Fruit fly (Drosophila melanogaster) whole organism, wandering third instar larva: ENCODE data around the gene CG15458.
A peak's percentile ranks its signal among the peaks of the same experiment; 100 is the strongest.

Source experiments
- Hr78 ChIP-seq: fragments of >200 bp; optimal IDR thresholded peaks from 2 replicates; lab custom pipeline; 2017; ENCODE audit warnings: missing biosample characterization, missing genetic modification characterization
- dsf ChIP-seq: sonication (Bioruptor generic); optimal IDR thresholded peaks from 2 replicates; lab custom pipeline; 2016; ENCODE audit warnings: missing biosample characterization, missing genetic modification characterization, borderline replicate concordance
- h ChIP-seq: fragments of 200-800 bp; sonication (Bioruptor generic); optimal IDR thresholded peaks from 3 replicates; lab custom pipeline; 2016; ENCODE audit warnings: missing biosample characterization, mild to moderate bottlenecking, missing genetic modification characterization
- pan ChIP-seq: fragments of >200 bp; optimal IDR thresholded peaks from 2 replicates; lab custom pipeline; 2017
- sage ChIP-seq: fragments of 200-800 bp; sonication (Bioruptor generic); optimal IDR thresholded peaks from 2 replicates; lab custom pipeline; 2016; ENCODE audit warnings: missing biosample characterization, mild to moderate bottlenecking, missing genetic modification characterization
- usp ChIP-seq: fragments of >200 bp; optimal IDR thresholded peaks from 2 replicates; lab custom pipeline; 2017; ENCODE audit warnings: missing biosample characterization, missing genetic modification characterization

- TF ChIP-seq h (GFP tag; lab: Kevin White, UChicago), result peak; percentile 47
- no peak for TF ChIP-seq pan (lab: Kevin White, UChicago)
- TF ChIP-seq sage (GFP tag; lab: Kevin White, UChicago), result no peak
- no peak for TF ChIP-seq Hr78 (GFP tag; lab: Kevin White, UChicago)
- TF ChIP-seq dsf (GFP tag; lab: Kevin White, UChicago), result no peak
- no peak for TF ChIP-seq usp (GFP tag; lab: Kevin White, UChicago)
Measured at dm6 chrX:20423747-20424165, 9.8 kb upstream of the CG15458 start, which contains the start of the genes Pp4-19C and cactin.
